Fruit fly (Drosophila melanogaster) whole organism, prepupa: ENCODE measurements around the gene fzr.
A peak's percentile ranks its signal among the peaks of the same experiment; 100 is the strongest.

Source experiments
- Blimp-1 ChIP-seq: fragments of 200-800 bp; sonication (Bioruptor generic); optimal IDR thresholded peaks from 3 replicates; lab custom pipeline; 2017; ENCODE audit warnings: missing biosample characterization, missing genetic modification characterization, mild to moderate bottlenecking, moderate library complexity, missing genetic modification reagents
- CG10631 ChIP-seq: fragments of 200-800 bp; sonication (Bioruptor generic); optimal IDR thresholded peaks from 2 replicates; lab custom pipeline; 2016; ENCODE audit warnings: missing biosample characterization, missing genetic modification characterization
- CG10669 ChIP-seq: fragments of 200-800 bp; sonication (Bioruptor generic); optimal IDR thresholded peaks from 3 replicates; lab custom pipeline; 2018; ENCODE audit warnings: missing biosample characterization, mild to moderate bottlenecking, missing genetic modification characterization, moderate library complexity
- CG11762 ChIP-seq: fragments of 200-800 bp; sonication (Bioruptor generic); optimal IDR thresholded peaks from 3 replicates; lab custom pipeline; 2016; ENCODE audit warnings: missing biosample characterization, missing genetic modification characterization; ENCODE audit not compliant: insufficient read depth
- CG11902 ChIP-seq: fragments of 200-800 bp; sonication (Bioruptor generic); optimal IDR thresholded peaks from 3 replicates; lab custom pipeline; 2016; ENCODE audit warnings: missing biosample characterization, missing genetic modification characterization
- CG15336 ChIP-seq: fragments of 200-800 bp; sonication (Bioruptor generic); IDR thresholded peaks from 2 replicates; pipeline ENCODE4 v1.3.6; 2022; ENCODE audit warnings: missing biosample characterization, missing genetic modification characterization
- CG1621 ChIP-seq: fragments of 200-800 bp; sonication (Bioruptor generic); optimal IDR thresholded peaks from 3 replicates; lab custom pipeline; 2018; ENCODE audit warnings: missing biosample characterization, mild to moderate bottlenecking, missing genetic modification characterization
- CG16779 ChIP-seq: fragments of 200-800 bp; sonication (Bioruptor generic); optimal IDR thresholded peaks from 3 replicates; lab custom pipeline; 2017; ENCODE audit warnings: missing biosample characterization, mild to moderate bottlenecking, missing genetic modification characterization
- CG3032 ChIP-seq: fragments of 200-800 bp; optimal IDR thresholded peaks from 2 replicates; lab custom pipeline; 2019; ENCODE audit warnings: missing biosample characterization, mild to moderate bottlenecking, missing genetic modification characterization, moderate library complexity
- CG31627 ChIP-seq: fragments of 200-800 bp; sonication (Bioruptor generic); optimal IDR thresholded peaks from 3 replicates; lab custom pipeline; 2016; ENCODE audit warnings: missing biosample characterization, missing genetic modification characterization
- CG34406 ChIP-seq: fragments of 200-800 bp; sonication (Bioruptor generic); optimal IDR thresholded peaks from 3 replicates; lab custom pipeline; 2016; ENCODE audit warnings: missing biosample characterization, missing genetic modification characterization
- CG3919 ChIP-seq: fragments of 200-800 bp; sonication (Bioruptor generic); optimal IDR thresholded peaks from 3 replicates; lab custom pipeline; 2016; ENCODE audit warnings: missing biosample characterization, missing genetic modification characterization
- CG4318 ChIP-seq: fragments of 200-800 bp; sonication (Bioruptor generic); optimal IDR thresholded peaks from 3 replicates; lab custom pipeline; 2017; ENCODE audit warnings: missing biosample characterization, mild to moderate bottlenecking, missing genetic modification characterization
- CG6276 ChIP-seq: fragments of 200-800 bp; sonication (Bioruptor generic); optimal IDR thresholded peaks from 2 replicates; lab custom pipeline; 2017; ENCODE audit warnings: missing biosample characterization, mild to moderate bottlenecking, missing genetic modification characterization
- CG6792 ChIP-seq: fragments of 200-800 bp; sonication (Bioruptor generic); optimal IDR thresholded peaks from 3 replicates; lab custom pipeline; 2016; ENCODE audit warnings: missing biosample characterization, missing genetic modification characterization
- CG6808 ChIP-seq: fragments of 200-800 bp; sonication (Bioruptor generic); optimal IDR thresholded peaks from 3 replicates; lab custom pipeline; 2017; ENCODE audit warnings: missing biosample characterization, missing genetic modification characterization, mild to moderate bottlenecking, moderate library complexity, missing genetic modification reagents
- CG6854 ChIP-seq: fragments of 200-800 bp; sonication (Bioruptor generic); optimal IDR thresholded peaks from 2 replicates; lab custom pipeline; 2017; ENCODE audit warnings: missing biosample characterization, mild to moderate bottlenecking, missing genetic modification characterization
- CG7368 ChIP-seq: fragments of 200-800 bp; sonication (Bioruptor generic); optimal IDR thresholded peaks from 3 replicates; lab custom pipeline; 2016; ENCODE audit warnings: missing biosample characterization, missing genetic modification characterization
- CG8119 ChIP-seq: fragments of 200-800 bp; sonication (Bioruptor generic); IDR thresholded peaks from 3 replicates; pipeline ENCODE4 v1.3.6; 2022; ENCODE audit warnings: missing biosample characterization, missing genetic modification characterization
- CG8319 ChIP-seq: fragments of 200-800 bp; sonication (Bioruptor generic); optimal IDR thresholded peaks from 3 replicates; lab custom pipeline; 2016; ENCODE audit warnings: missing biosample characterization, missing genetic modification characterization
- CG8632 ChIP-seq: fragments of 200-800 bp; sonication (Bioruptor generic); optimal IDR thresholded peaks from 3 replicates; lab custom pipeline; 2016; ENCODE audit warnings: missing biosample characterization, missing genetic modification characterization
- CG9139 ChIP-seq: fragments of 200-800 bp; sonication (Bioruptor generic); optimal IDR thresholded peaks from 3 replicates; lab custom pipeline; 2017; ENCODE audit warnings: missing biosample characterization, mild to moderate bottlenecking, missing genetic modification characterization
- Eip75B ChIP-seq: fragments of 200-800 bp; sonication (Bioruptor generic); optimal IDR thresholded peaks from 3 replicates; lab custom pipeline; 2016; ENCODE audit warnings: missing biosample characterization, missing genetic modification characterization
- Eip78C ChIP-seq: fragments of 200-800 bp; sonication (Bioruptor generic); peaks from one replicate; lab custom pipeline; 2016; ENCODE audit warnings: missing biosample characterization, missing genetic modification characterization
- Eip93F ChIP-seq: fragments of 200-800 bp; sonication (Bioruptor generic); optimal IDR thresholded peaks from 2 replicates; lab custom pipeline; 2016; ENCODE audit warnings: missing biosample characterization, mild to moderate bottlenecking, missing genetic modification characterization
- Ets21C ChIP-seq: fragments of 200-800 bp; sonication (Bioruptor generic); optimal IDR thresholded peaks from 3 replicates; lab custom pipeline; 2016; ENCODE audit warnings: missing biosample characterization, missing genetic modification characterization
- Gug ChIP-seq: fragments of 200-800 bp; sonication (Bioruptor generic); IDR thresholded peaks from 2 replicates; pipeline ENCODE4 v1.3.6; 2022; ENCODE audit warnings: missing biosample characterization, missing genetic modification characterization
- Hr38 ChIP-seq: sonication (Bioruptor generic); optimal IDR thresholded peaks from 2 replicates; lab custom pipeline; 2016; ENCODE audit warnings: missing biosample characterization, missing genetic modification characterization
- Hr39 ChIP-seq: fragments of 200-800 bp; sonication (Bioruptor generic); optimal IDR thresholded peaks from 2 replicates; lab custom pipeline; 2016; ENCODE audit warnings: missing biosample characterization, missing genetic modification characterization
- Hr4 ChIP-seq: fragments of 200-800 bp; sonication (Bioruptor generic); optimal IDR thresholded peaks from 3 replicates; lab custom pipeline; 2016; ENCODE audit warnings: missing biosample characterization, missing genetic modification characterization
- Met ChIP-seq: fragments of 200-800 bp; sonication (Bioruptor generic); optimal IDR thresholded peaks from 3 replicates; lab custom pipeline; 2016; ENCODE audit warnings: missing biosample characterization, missing genetic modification characterization
- Sox102F ChIP-seq: fragments of 200-800 bp; sonication (Bioruptor generic); optimal IDR thresholded peaks from 2 replicates; lab custom pipeline; 2016; ENCODE audit warnings: missing biosample characterization, mild to moderate bottlenecking, missing genetic modification characterization
- Sox15 ChIP-seq: fragments of 200-800 bp; sonication (Bioruptor generic); optimal IDR thresholded peaks from 3 replicates; lab custom pipeline; 2016; ENCODE audit warnings: missing biosample characterization, missing genetic modification characterization
- achi ChIP-seq: fragments of 200-800 bp; sonication (Bioruptor generic); optimal IDR thresholded peaks from 3 replicates; lab custom pipeline; 2016; ENCODE audit warnings: missing biosample characterization, missing genetic modification characterization
- acj6 ChIP-seq: fragments of 200-800 bp; sonication (Bioruptor generic); optimal IDR thresholded peaks from 3 replicates; lab custom pipeline; 2016; ENCODE audit warnings: missing biosample characterization, missing genetic modification characterization
- cyc ChIP-seq: fragments of 200-800 bp; sonication (Bioruptor generic); optimal IDR thresholded peaks from 3 replicates; lab custom pipeline; 2016; ENCODE audit warnings: missing biosample characterization, missing genetic modification characterization
- dac ChIP-seq: fragments of 200-800 bp; sonication (Bioruptor generic); optimal IDR thresholded peaks from 2 replicates; lab custom pipeline; 2017; ENCODE audit warnings: missing biosample characterization, mild to moderate bottlenecking, missing genetic modification characterization
- dsx ChIP-seq: fragments of 200-800 bp; optimal IDR thresholded peaks from 3 replicates; lab custom pipeline; 2019; ENCODE audit warnings: missing biosample characterization, mild to moderate bottlenecking, missing genetic modification characterization, moderate library complexity; ENCODE audit not compliant: poor library complexity, severe bottlenecking
- eg ChIP-seq: fragments of 200-800 bp; sonication (Bioruptor generic); IDR thresholded peaks from 3 replicates; pipeline ENCODE4 v1.3.6; 2022; ENCODE audit warnings: missing biosample characterization, missing genetic modification characterization
- esn ChIP-seq: fragments of 200-800 bp; sonication (Bioruptor generic); optimal IDR thresholded peaks from 2 replicates; lab custom pipeline; 2016; ENCODE audit warnings: missing biosample characterization, mild to moderate bottlenecking, missing genetic modification characterization, moderate library complexity
- fd59A ChIP-seq: fragments of 200-800 bp; sonication (Bioruptor generic); optimal IDR thresholded peaks from 2 replicates; lab custom pipeline; 2017; ENCODE audit warnings: missing biosample characterization, mild to moderate bottlenecking, missing genetic modification characterization, missing genetic modification reagents
- fd85E ChIP-seq: fragments of 200-800 bp; sonication (Bioruptor generic); optimal IDR thresholded peaks from 3 replicates; lab custom pipeline; 2016; ENCODE audit warnings: missing biosample characterization, missing genetic modification characterization
- net ChIP-seq: fragments of 200-800 bp; sonication (Bioruptor generic); optimal IDR thresholded peaks from 3 replicates; lab custom pipeline; 2016; ENCODE audit warnings: missing biosample characterization, missing genetic modification characterization
- pdm3 ChIP-seq: fragments of 200-800 bp; sonication (Bioruptor generic); optimal IDR thresholded peaks from 3 replicates; lab custom pipeline; 2016; ENCODE audit warnings: missing biosample characterization, missing genetic modification characterization
- salr ChIP-seq, 2 experiments: fragments of 200-800 bp; sonication (Bioruptor generic); optimal IDR thresholded peaks; 3 replicates each; lab custom pipeline; 2016 to 2018; ENCODE audit warnings: missing biosample characterization in 2 of 2, missing genetic modification characterization in 2 of 2, mild to moderate bottlenecking in 1 of 2
- ss ChIP-seq, 2 experiments: fragments of 200-800 bp; sonication (Bioruptor generic); optimal IDR thresholded peaks; 2 replicates in 1 of 2; 3 replicates in 1 of 2; lab custom pipeline; 2017 to 2018; ENCODE audit warnings: mild to moderate bottlenecking in 2 of 2, missing biosample characterization in 2 of 2, missing genetic modification characterization in 2 of 2, moderate library complexity in 1 of 2
- svp ChIP-seq: fragments of 200-800 bp; sonication (Bioruptor generic); peaks from one replicate; lab custom pipeline; 2016; ENCODE audit warnings: missing biosample characterization, missing genetic modification characterization
- topi ChIP-seq: fragments of 200-800 bp; sonication (Bioruptor generic); optimal IDR thresholded peaks from 3 replicates; lab custom pipeline; 2016; ENCODE audit warnings: missing biosample characterization, missing genetic modification characterization

fzr gene

dm6 chrX:4686150-4686549 lies 6.8 kb upstream of the fzr start (continued):
- peak; percentile 51 for TF ChIP-seq CG10631
- TF ChIP-seq fd85E (GFP tag; lab: Kevin White, UChicago) = no peak
- TF ChIP-seq ss (GFP tag; optimal IDR thresholded peaks at IDR 0.05; lab: Kevin White, UChicago) = peak; percentile 81 to 93
- no peak for TF ChIP-seq Sox15 (GFP tag; lab: Kevin White, UChicago)
- peak; percentile 63 for TF ChIP-seq CG3032
- no peak for TF ChIP-seq Hr38 (GFP tag; lab: Kevin White, UChicago)
- peak; percentile 73 for TF ChIP-seq CG15336 (GFP tag; lab: Robert Waterston, UW)
- TF ChIP-seq CG1621 (tag; lab: Kevin White, UChicago) = peak; percentile 58

- TF ChIP-seq CG3032 (peak; percentile 67), CG1621 (tag; lab: Kevin White, UChicago) (peak; percentile 74), CG10669 (GFP tag; lab: Kevin White, UChicago) (peak; percentile 72), ss (GFP tag; optimal IDR thresholded peaks at IDR 0.05; lab: Kevin White, UChicago) (peak; percentile 67 to 71), eg (GFP tag; lab: Robert Waterston, UW) (peak; percentile 92), CG34406 (GFP tag; lab: Kevin White, UChicago) (peak; percentile 79), dac (GFP tag; lab: Kevin White, UChicago) (peak; percentile 60), fd85E (GFP tag; lab: Kevin White, UChicago) (peak; percentile 59), svp (GFP tag; lab: Kevin White, UChicago) (peak; percentile 95), dsx (peak; percentile 69), Eip75B (peak; percentile 68), Met (GFP tag; lab: Kevin White, UChicago) (peak; percentile 86), Hr38 (GFP tag; lab: Kevin White, UChicago) (peak; percentile 38), CG11762 (GFP tag; lab: Kevin White, UChicago) (peak; percentile 8), CG8632 (GFP tag; lab: Kevin White, UChicago) (peak; percentile 77), Hr4 (GFP tag; lab: Kevin White, UChicago) (peak; percentile 74), Ets21C (GFP tag; lab: Kevin White, UChicago) (peak; percentile 82), esn (GFP tag; lab: Kevin White, UChicago) (peak; percentile 84), Sox15 (GFP tag; lab: Kevin White, UChicago) (peak; percentile 78), Blimp-1 (GFP tag; lab: Kevin White, UChicago) (peak; percentile 54), CG9139 (GFP tag; lab: Kevin White, UChicago) (peak; percentile 32), Hr39 (GFP tag; lab: Kevin White, UChicago) (peak; percentile 88), CG8319 (GFP tag; lab: Kevin White, UChicago) (peak; percentile 73), CG4318 (GFP tag; lab: Kevin White, UChicago) (peak; percentile 47), achi (GFP tag; lab: Kevin White, UChicago) (peak; percentile 72), CG15336 (GFP tag; lab: Robert Waterston, UW) (peak; percentile 73), Gug (GFP tag; lab: Robert Waterston, UW) (peak; percentile 74), CG6276 (GFP tag; lab: Kevin White, UChicago) (peak; percentile 72), cyc (peak; percentile 89), CG6792 (GFP tag; lab: Kevin White, UChicago) (peak; percentile 80), CG6854 (GFP tag; lab: Kevin White, UChicago) (peak; percentile 67), CG16779 (tag; lab: Kevin White, UChicago) (peak; percentile 66), CG7368 (peak; percentile 80), net (GFP tag; lab: Kevin White, UChicago) (peak; percentile 78), Sox102F (GFP tag; lab: Kevin White, UChicago) (peak; percentile 77), fd59A (GFP tag; lab: Kevin White, UChicago) (peak; percentile 27), acj6 (GFP tag; lab: Kevin White, UChicago) (peak; percentile 79), pdm3 (GFP tag; lab: Kevin White, UChicago) (peak; percentile 84), CG3919 (peak; percentile 82), topi (peak; percentile 89), salr (GFP tag; optimal IDR thresholded peaks at IDR 0.05; lab: Kevin White, UChicago) (peak; percentile 32 to 47), CG31627 (peak; percentile 89), CG10631 (peak; percentile 80), CG11902 (GFP tag; lab: Kevin White, UChicago) (peak; percentile 83), CG6808 (peak; percentile 53), Eip93F (GFP tag; lab: Kevin White, UChicago) (peak; percentile 36), Eip78C (peak; percentile 90), CG8119 (peak; percentile 78)
Measured at dm6 chrX:4684444-4684924, 5.1 kb upstream of the fzr start.
